Fruit fly (Drosophila melanogaster): ENCODE results near the gene GATAe.

- TF ChIP-seq CG8159 (tag; optimal IDR thresholded peaks at IDR 0.05) (no peak), Snoo (tag; optimal IDR thresholded peaks at IDR 0.05) (no peak), Pif1A (GFP tag; optimal IDR thresholded peaks at IDR 0.05) (no peak), CG12605 (GFP tag; IDR thresholded peaks at IDR 0.05) (no peak), CG17806 (tag; optimal IDR thresholded peaks at IDR 0.05) (no peak), CG14655 (GFP tag; optimal IDR thresholded peaks at IDR 0.05) (no peak), CG4496 (GFP tag; IDR thresholded peaks at IDR 0.05) (no peak), CG15710 (tag; optimal IDR thresholded peaks at IDR 0.05) (no peak), EcR (GFP tag; optimal IDR thresholded peaks at IDR 0.05) (no peak)
These were observed 45.1 kb upstream of the GATAe start, which contains the start of the genes CG4287 and CG5516 for dm6 chr3R:15963690-15964281.
